Worm (Caenorhabditis elegans) whole organism, L4 larva: Measurements from ENCODE around the gene Y73B6BL.27.

ENCODE experiments used
- ZK546.5 ChIP-seq, 2 experiments: sonication (generic microtip); optimal IDR thresholded peaks; 2 replicates each; lab custom pipeline; 2017; ENCODE audit warnings: missing biosample characterization in 2 of 2, missing genetic modification characterization in 2 of 2
- attf-4 ChIP-seq: sonication (generic microtip); optimal IDR thresholded peaks from 3 replicates; lab custom pipeline; 2017; ENCODE audit warnings: missing biosample characterization, missing genetic modification characterization
- ceh-28 ChIP-seq: fragments of 150-350 bp; optimal IDR thresholded peaks from 2 replicates; lab custom pipeline; 2014; ENCODE audit warnings: missing biosample characterization, missing genetic modification reagents, missing genetic modification characterization
- dpl-1 ChIP-seq: fragments of 150-350 bp; optimal IDR thresholded peaks from 2 replicates; lab custom pipeline; 2014; ENCODE audit warnings: missing biosample characterization, missing genetic modification reagents, missing genetic modification characterization
- hlh-30 ChIP-seq: sonication (generic microtip); optimal IDR thresholded peaks from 2 replicates; lab custom pipeline; 2017; ENCODE audit warnings: antibody characterized with exemption, mild to moderate bottlenecking, missing genetic modification characterization, missing compliant biosample characterization; ENCODE audit not compliant: insufficient read depth
- lin-13 ChIP-seq: fragments of 150-350 bp; optimal IDR thresholded peaks from 2 replicates; lab custom pipeline; 2014; ENCODE audit warnings: missing biosample characterization, missing genetic modification reagents, missing genetic modification characterization
- nhr-10 ChIP-seq: fragments of 150-350 bp; optimal IDR thresholded peaks from 2 replicates; lab custom pipeline; 2014; ENCODE audit warnings: missing biosample characterization, missing genetic modification characterization
- nhr-77 ChIP-seq: fragments of 150-350 bp; optimal IDR thresholded peaks from 2 replicates; lab custom pipeline; 2014; ENCODE audit warnings: missing biosample characterization, missing genetic modification characterization
- pha-4 ChIP-seq, 2 experiments: fragments of 150-350 bp in 1 of 2; fragments of 200-800 bp in 1 of 2; sonication (Bioruptor generic) in 1 of 2; IDR thresholded peaks in 1 of 2; optimal IDR thresholded peaks in 1 of 2; 2 replicates each; pipeline versions ENCODE4 v1.3.6 to Lab custom; 2014 to 2022; ENCODE audit warnings: missing genetic modification characterization in 2 of 2, missing genetic modification reagents in 2 of 2, missing biosample characterization in 1 of 2, missing compliant biosample characterization in 1 of 2
- unc-62 ChIP-seq, 3 experiments: fragments of 150-350 bp in 1 of 3; sonication (generic microtip); optimal IDR thresholded peaks in 2 of 3; peaks in 1 of 3; 1 replicate in 1 of 3; 2 replicates in 2 of 3; lab custom pipeline; 2014 to 2017; ENCODE audit warnings: missing biosample characterization in 3 of 3, missing genetic modification characterization in 3 of 3, missing genetic modification reagents in 3 of 3, missing genotype in 1 of 3

DNA sequence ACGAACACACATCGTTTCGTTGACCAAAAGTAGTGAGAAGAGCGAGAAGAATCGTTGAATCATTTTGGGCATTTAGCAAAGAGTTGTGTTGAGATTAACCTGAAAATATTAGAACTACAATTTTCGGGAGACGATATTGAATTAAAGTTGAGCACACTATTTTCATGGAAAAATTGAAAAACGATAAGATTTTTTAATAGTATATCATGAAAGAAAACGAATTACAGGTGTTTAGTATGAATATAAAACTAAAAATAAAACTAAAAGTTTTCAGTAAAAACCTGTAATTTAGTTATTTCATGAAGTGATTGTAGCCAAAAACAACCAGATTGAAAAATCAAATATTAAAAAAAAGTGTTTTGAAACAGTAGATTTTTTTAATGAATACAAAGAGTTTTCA lies 15.6 kb downstream of the Y73B6BL.27 start, which contains the start of gene lgc-10:
- TF ChIP-seq nhr-10 (tag; lab: Kevin White, UChicago) (no peak), lin-13 (GFP tag; lab: Kevin White, UChicago) (no peak), attf-4 (tag; lab: Kevin White, UChicago) (no peak), pha-4 (GFP tag; IDR thresholded peaks at IDR 0.05; lab: Robert Waterston, UW) (no peak), pha-4 (tag; optimal IDR thresholded peaks at IDR 0.05; lab: Kevin White, UChicago) (no peak), hlh-30 (tag; lab: Kevin White, UChicago) (no peak), nhr-77 (tag; lab: Kevin White, UChicago) (no peak), ZK546.5 (tag; optimal IDR thresholded peaks at IDR 0.05; lab: Kevin White, UChicago) (no peak), ceh-28 (tag; lab: Kevin White, UChicago) (no peak), dpl-1 (GFP tag; lab: Kevin White, UChicago) (no peak), unc-62 (GFP tag; optimal IDR thresholded peaks at IDR 0.05 in 1 of 2; lab: Kevin White, UChicago) (no peak), unc-62 (tag; optimal IDR thresholded peaks at IDR 0.05; lab: Kevin White, UChicago) (no peak)
